Fruit fly (Drosophila melanogaster): ENCODE measurements around the gene CG42680.
A peak's percentile ranks its signal among the peaks of the same experiment; 100 is the strongest.

DNA sequence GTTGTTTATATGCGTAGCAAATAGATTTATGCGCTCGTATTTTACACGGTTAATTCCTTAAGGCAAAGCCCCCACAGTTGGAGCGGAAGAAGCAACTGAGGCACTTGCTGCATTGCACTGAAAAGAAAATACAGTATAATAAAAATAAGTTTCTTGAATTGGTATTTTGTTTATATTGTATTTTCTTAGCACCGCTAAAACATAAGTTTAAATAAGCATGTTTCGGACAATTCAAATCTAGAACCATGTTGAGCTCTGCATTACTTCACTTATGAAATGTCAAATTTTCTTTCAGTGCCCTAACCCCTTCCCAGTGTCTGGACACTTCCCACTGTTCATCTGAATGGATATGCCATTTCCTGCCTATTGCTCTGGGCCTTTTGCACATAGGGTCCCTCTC is 13.2 kb downstream of the CG42680 start:
- TF ChIP-seq gl (tag; optimal IDR thresholded peaks at IDR 0.05) (no peak), CG10348 (GFP tag; IDR thresholded peaks at IDR 0.05) (no peak), D1 (tag; optimal IDR thresholded peaks at IDR 0.05) (no peak), Snoo (tag; optimal IDR thresholded peaks at IDR 0.05) (no peak), CG4496 (GFP tag; IDR thresholded peaks at IDR 0.05) (no peak), Pif1A (GFP tag; optimal IDR thresholded peaks at IDR 0.05) (peak; percentile 19), Pif1B (GFP tag; optimal IDR thresholded peaks at IDR 0.05) (no peak), CG15710 (tag; optimal IDR thresholded peaks at IDR 0.05) (peak; percentile 17), CG13204 (GFP tag; optimal IDR thresholded peaks at IDR 0.05) (no peak), EcR (GFP tag; optimal IDR thresholded peaks at IDR 0.05) (no peak)

Data from whole organism, pupa.